Fruit fly (Drosophila melanogaster) whole organism, wandering third instar larva: ENCODE measurements around the gene Polr2H.

Source experiments
- Abd-B ChIP-seq: fragments of >200 bp; optimal IDR thresholded peaks from 2 replicates; lab custom pipeline; 2017; ENCODE audit warnings: missing biosample characterization, missing genetic modification characterization
- N ChIP-seq: fragments of >200 bp; optimal IDR thresholded peaks from 2 replicates; lab custom pipeline; 2018; ENCODE audit warnings: missing biosample characterization, missing external identifiers, missing genetic modification characterization
- OdsH ChIP-seq: fragments of 200-800 bp; sonication (Bioruptor generic); optimal IDR thresholded peaks from 2 replicates; lab custom pipeline; 2016; ENCODE audit warnings: missing biosample characterization, mild to moderate bottlenecking, missing genetic modification characterization
- ey ChIP-seq: fragments of 200-800 bp; sonication (Bioruptor generic); optimal IDR thresholded peaks from 2 replicates; lab custom pipeline; 2016; ENCODE audit warnings: missing biosample characterization, missing genetic modification characterization
- fru ChIP-seq: fragments of 200-800 bp; sonication (Bioruptor generic); optimal IDR thresholded peaks from 3 replicates; lab custom pipeline; 2016; ENCODE audit warnings: missing biosample characterization, mild to moderate bottlenecking, missing genetic modification characterization
- psq ChIP-seq: fragments of 200-800 bp; sonication (Bioruptor generic); optimal IDR thresholded peaks from 3 replicates; lab custom pipeline; 2017; ENCODE audit warnings: missing biosample characterization, mild to moderate bottlenecking, missing genetic modification characterization, moderate library complexity

dm6 chr3L:21740209-21740608 is 11.5 kb downstream of the Polr2H start, which contains the start of gene CG14566:
- TF ChIP-seq N (GFP tag; lab: Kevin White, UChicago) (no peak), ey (GFP tag; lab: Kevin White, UChicago) (no peak), psq (GFP tag; lab: Kevin White, UChicago) (no peak), fru (no peak), Abd-B (no peak), OdsH (GFP tag; lab: Kevin White, UChicago) (no peak)
